Worm (Caenorhabditis elegans): Measurements from ENCODE around the gene cutl-22.

DNA sequence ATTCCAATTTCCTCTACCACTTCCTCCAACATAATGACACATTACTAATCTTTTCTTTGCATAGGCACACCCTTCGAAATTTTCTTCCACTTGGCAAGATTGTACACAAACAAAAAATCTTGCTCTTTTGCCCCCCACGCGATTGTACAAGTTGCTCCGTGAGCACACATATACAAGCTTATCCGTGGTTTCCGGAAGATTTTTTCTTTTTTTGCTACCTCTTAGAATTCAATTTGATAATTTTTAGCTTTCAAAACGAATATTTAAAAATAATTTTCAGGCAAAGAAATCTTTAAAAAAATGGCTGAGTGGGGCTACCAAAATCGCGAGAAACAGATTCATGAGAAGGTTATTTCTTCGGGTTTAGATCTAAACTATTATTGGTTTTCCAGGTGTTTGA is 28.9 kb upstream of the cutl-22 start, which contains the start of gene Y50D4B.1:
- TF ChIP-seq dmd-6 (GFP tag; IDR thresholded peaks at IDR 0.05) = no peak
- TF ChIP-seq mxl-2 (GFP tag; conservative IDR thresholded peaks at IDR 0.05) = no peak
